Fruit fly (Drosophila melanogaster) whole organism, embryonic: ENCODE measurements around the gene CG3841.

Source experiments
- Atf6 ChIP-seq: fragments of 200-800 bp; sonication (Bioruptor generic); IDR thresholded peaks from 2 replicates; pipeline ENCODE4 v1.3.6; 2022; ENCODE audit warnings: missing biosample characterization, missing genetic modification characterization
- C15 ChIP-seq: fragments of 200-800 bp; sonication (Bioruptor generic); IDR thresholded peaks from 3 replicates; pipeline ENCODE4 v1.3.6; 2022; ENCODE audit warnings: missing biosample characterization, missing genetic modification characterization
- CG10543 ChIP-seq: fragments of 200-800 bp; sonication (Bioruptor generic); optimal IDR thresholded peaks from 3 replicates; lab custom pipeline; 2017; ENCODE audit warnings: missing biosample characterization, mild to moderate bottlenecking, missing genetic modification characterization, moderate library complexity
- CG10565 ChIP-seq: fragments of 200-800 bp; sonication (Bioruptor generic); optimal IDR thresholded peaks from 3 replicates; lab custom pipeline; 2016; ENCODE audit warnings: missing biosample characterization, mild to moderate bottlenecking, missing genetic modification characterization
- CG12942 ChIP-seq: fragments of 200-800 bp; sonication (Bioruptor generic); optimal IDR thresholded peaks from 3 replicates; lab custom pipeline; 2016; ENCODE audit warnings: missing biosample characterization, missing genetic modification characterization
- CG13296 ChIP-seq: fragments of 200-800 bp; sonication (Bioruptor generic); optimal IDR thresholded peaks from 3 replicates; lab custom pipeline; 2018; ENCODE audit warnings: missing biosample characterization, mild to moderate bottlenecking, missing genetic modification characterization
- CG14965 ChIP-seq: fragments of 200-800 bp; sonication (Bioruptor generic); optimal IDR thresholded peaks from 2 replicates; lab custom pipeline; 2016; ENCODE audit warnings: missing biosample characterization, missing genetic modification characterization, borderline replicate concordance
- CG15269 ChIP-seq: fragments of 200-800 bp; sonication (Bioruptor generic); optimal IDR thresholded peaks from 2 replicates; lab custom pipeline; 2018; ENCODE audit warnings: missing biosample characterization, mild to moderate bottlenecking, missing genetic modification characterization, moderate library complexity
- CG17612 ChIP-seq: fragments of 200-800 bp; sonication (Bioruptor generic); IDR thresholded peaks from 2 replicates; pipeline ENCODE4 v1.3.6; 2022; ENCODE audit warnings: missing biosample characterization, missing genetic modification characterization
- CG18262 ChIP-seq: fragments of 200-800 bp; optimal IDR thresholded peaks from 3 replicates; lab custom pipeline; 2019; ENCODE audit warnings: missing biosample characterization, mild to moderate bottlenecking, missing genetic modification characterization, moderate library complexity
- CG2120 ChIP-seq: fragments of 200-800 bp; sonication (Bioruptor generic); optimal IDR thresholded peaks from 3 replicates; lab custom pipeline; 2016; ENCODE audit warnings: missing biosample characterization, missing genetic modification characterization
- CG34376 ChIP-seq: fragments of 200-800 bp; sonication (Bioruptor generic); optimal IDR thresholded peaks from 2 replicates; lab custom pipeline; 2018; ENCODE audit warnings: missing biosample characterization, mild to moderate bottlenecking, missing genetic modification characterization
- CG4328 ChIP-seq: fragments of 200-800 bp; sonication (Bioruptor generic); optimal IDR thresholded peaks from 3 replicates; lab custom pipeline; 2017; ENCODE audit warnings: missing biosample characterization, missing genetic modification reagents, missing genetic modification characterization
- CG5180 ChIP-seq: fragments of 200-800 bp; sonication (Bioruptor generic); optimal IDR thresholded peaks from 3 replicates; lab custom pipeline; 2017; ENCODE audit warnings: missing biosample characterization, missing genetic modification characterization, mild to moderate bottlenecking, moderate library complexity, missing genetic modification reagents
- CG6254 ChIP-seq: fragments of 200-800 bp; sonication (Bioruptor generic); optimal IDR thresholded peaks from 3 replicates; lab custom pipeline; 2017; ENCODE audit warnings: mild to moderate bottlenecking, missing biosample characterization, missing genetic modification reagents, missing genetic modification characterization
- CG6689 ChIP-seq: fragments of 200-800 bp; sonication (Bioruptor generic); IDR thresholded peaks from 2 replicates; pipeline ENCODE4 v1.3.6; 2022; ENCODE audit warnings: missing biosample characterization, missing genetic modification characterization
- CG8944 ChIP-seq: fragments of 200-800 bp; sonication (Bioruptor generic); optimal IDR thresholded peaks from 3 replicates; lab custom pipeline; 2016; ENCODE audit warnings: missing biosample characterization, missing genetic modification characterization
- CG9727 ChIP-seq: fragments of 200-800 bp; sonication (Bioruptor generic); optimal IDR thresholded peaks from 3 replicates; lab custom pipeline; 2017; ENCODE audit warnings: missing biosample characterization, mild to moderate bottlenecking, missing genetic modification characterization
- CoRest ChIP-seq: fragments of 200-800 bp; sonication (Bioruptor generic); optimal IDR thresholded peaks from 3 replicates; lab custom pipeline; 2018; ENCODE audit warnings: missing biosample characterization, mild to moderate bottlenecking, missing genetic modification characterization, moderate library complexity
- Dip3 ChIP-seq: fragments of 200-800 bp; sonication (Bioruptor generic); optimal IDR thresholded peaks from 3 replicates; lab custom pipeline; 2016; ENCODE audit warnings: missing biosample characterization, missing genetic modification characterization
- Doc2 ChIP-seq: fragments of 200-800 bp; sonication (Bioruptor generic); IDR thresholded peaks from 2 replicates; pipeline ENCODE4 v1.3.6; 2022; ENCODE audit warnings: missing biosample characterization, missing genetic modification characterization
- Ets65A ChIP-seq: fragments of 200-800 bp; sonication (Bioruptor generic); peaks from one replicate; lab custom pipeline; 2016; ENCODE audit warnings: missing biosample characterization, missing genetic modification characterization
- Gsc ChIP-seq: fragments of 200-800 bp; sonication (Bioruptor generic); IDR thresholded peaks from 2 replicates; pipeline ENCODE4 v1.3.6; 2022; ENCODE audit warnings: missing biosample characterization, missing genetic modification characterization
- HLH4C ChIP-seq: fragments of 200-800 bp; sonication (Bioruptor generic); IDR thresholded peaks from 3 replicates; pipeline ENCODE4 v1.3.6; 2022; ENCODE audit warnings: missing biosample characterization, missing genetic modification characterization; ENCODE audit not compliant: partially characterized antibody
- HLH54F ChIP-seq: fragments of 200-800 bp; sonication (Bioruptor generic); optimal IDR thresholded peaks from 3 replicates; lab custom pipeline; 2016; ENCODE audit warnings: missing biosample characterization, missing genetic modification characterization
- Hey ChIP-seq: fragments of 200-800 bp; sonication (Bioruptor generic); optimal IDR thresholded peaks from 3 replicates; lab custom pipeline; 2018; ENCODE audit warnings: missing biosample characterization, mild to moderate bottlenecking, missing genetic modification characterization
- Kr ChIP-seq: fragments of 200-800 bp; sonication (Bioruptor generic); optimal IDR thresholded peaks from 2 replicates; lab custom pipeline; 2017; ENCODE audit warnings: missing biosample characterization, mild to moderate bottlenecking, missing genetic modification characterization
- Lhr ChIP-seq: fragments of 200-800 bp; sonication (Bioruptor generic); optimal IDR thresholded peaks from 3 replicates; lab custom pipeline; 2017; ENCODE audit warnings: mild to moderate bottlenecking, missing biosample characterization, missing genetic modification reagents, missing genetic modification characterization
- NFAT ChIP-seq: fragments of 200-800 bp; sonication (Bioruptor generic); IDR thresholded peaks from 2 replicates; pipeline ENCODE4 v1.3.6; 2022; ENCODE audit warnings: missing biosample characterization, missing genetic modification characterization
- PHDP ChIP-seq: fragments of 200-800 bp; sonication (Bioruptor generic); optimal IDR thresholded peaks from 3 replicates; lab custom pipeline; 2018; ENCODE audit warnings: missing biosample characterization, mild to moderate bottlenecking, missing genetic modification characterization, moderate library complexity
- Side ChIP-seq: fragments of 200-800 bp; sonication (Bioruptor generic); optimal IDR thresholded peaks from 2 replicates; lab custom pipeline; 2016; ENCODE audit warnings: missing biosample characterization, missing genetic modification characterization
- Xrp1 ChIP-seq: fragments of 200-800 bp; sonication (Bioruptor generic); IDR thresholded peaks from 2 replicates; pipeline ENCODE4 v1.3.6; 2022; ENCODE audit warnings: missing biosample characterization, missing genetic modification characterization
- ash1 ChIP-seq: fragments of 200-800 bp; sonication (Bioruptor generic); optimal IDR thresholded peaks from 2 replicates; lab custom pipeline; 2018; ENCODE audit warnings: missing biosample characterization, mild to moderate bottlenecking, missing genetic modification characterization
- caup ChIP-seq: fragments of 200-800 bp; sonication (Bioruptor generic); optimal IDR thresholded peaks from 3 replicates; lab custom pipeline; 2017; ENCODE audit warnings: missing biosample characterization, mild to moderate bottlenecking, missing genetic modification characterization, moderate library complexity; ENCODE audit not compliant: severe bottlenecking
- dysf ChIP-seq: fragments of 200-800 bp; sonication (Bioruptor generic); IDR thresholded peaks from 3 replicates; pipeline ENCODE4 v1.3.6; 2022; ENCODE audit warnings: missing biosample characterization, missing genetic modification characterization
- emc ChIP-seq: fragments of 200-800 bp; sonication (Bioruptor generic); optimal IDR thresholded peaks from 2 replicates; lab custom pipeline; 2016; ENCODE audit warnings: missing biosample characterization, missing genetic modification characterization
- hb ChIP-seq: fragments of 200-800 bp; sonication (Bioruptor generic); IDR thresholded peaks from 3 replicates; pipeline ENCODE4 v1.3.6; 2022; ENCODE audit warnings: missing biosample characterization, missing genetic modification characterization; ENCODE audit not compliant: partially characterized antibody
- her ChIP-seq: fragments of 200-800 bp; sonication (Bioruptor generic); optimal IDR thresholded peaks from 2 replicates; lab custom pipeline; 2016; ENCODE audit warnings: missing biosample characterization, missing genetic modification characterization
- ind ChIP-seq: fragments of 200-800 bp; sonication (Bioruptor generic); optimal IDR thresholded peaks from 3 replicates; lab custom pipeline; 2016; ENCODE audit warnings: missing biosample characterization, missing genetic modification characterization
- ken ChIP-seq: fragments of 200-800 bp; sonication (Bioruptor generic); IDR thresholded peaks from 3 replicates; pipeline ENCODE4 v1.3.6; 2022; ENCODE audit warnings: missing biosample characterization, missing genetic modification characterization
- klu ChIP-seq: fragments of 200-800 bp; sonication (Bioruptor generic); IDR thresholded peaks from 2 replicates; pipeline ENCODE4 v1.3.6; 2022; ENCODE audit warnings: missing biosample characterization, missing genetic modification characterization
- lov ChIP-seq, 2 experiments: fragments of 200-800 bp in 1 of 2; fragments of >200 bp in 1 of 2; sonication (Bioruptor generic) in 1 of 2; IDR thresholded peaks in 1 of 2; optimal IDR thresholded peaks in 1 of 2; 2 replicates in 1 of 2; 3 replicates in 1 of 2; pipeline versions ENCODE4 v1.3.6 to Lab custom; 2017 to 2022; ENCODE audit warnings: missing biosample characterization in 1 of 2, missing genetic modification characterization in 1 of 2
- luna ChIP-seq: fragments of 200-800 bp; sonication (Bioruptor generic); optimal IDR thresholded peaks from 2 replicates; lab custom pipeline; 2016; ENCODE audit warnings: missing biosample characterization, missing genetic modification characterization
- mam ChIP-seq: fragments of 200-800 bp; sonication (Bioruptor generic); optimal IDR thresholded peaks from 3 replicates; lab custom pipeline; 2016; ENCODE audit warnings: missing biosample characterization, missing genetic modification characterization
- onecut ChIP-seq: fragments of 200-800 bp; sonication (Bioruptor generic); IDR thresholded peaks from 2 replicates; pipeline ENCODE4 v1.3.6; 2022; ENCODE audit warnings: missing biosample characterization, missing genetic modification characterization
- otp ChIP-seq: fragments of 200-800 bp; sonication (Bioruptor generic); IDR thresholded peaks from 3 replicates; pipeline ENCODE4, ENCODE4 v1.3.6; 2022; ENCODE audit warnings: missing biosample characterization, missing genetic modification characterization
- peb ChIP-seq: fragments of 200-800 bp; sonication (Bioruptor generic); IDR thresholded peaks from 2 replicates; pipeline ENCODE4 v1.3.6; 2022; ENCODE audit warnings: missing biosample characterization, missing genetic modification characterization
- seq ChIP-seq: fragments of 200-800 bp; sonication (Bioruptor generic); IDR thresholded peaks from 2 replicates; pipeline ENCODE4 v1.3.6; 2022; ENCODE audit warnings: missing biosample characterization, missing genetic modification characterization
- sqz ChIP-seq: fragments of 200-800 bp; sonication (Bioruptor generic); optimal IDR thresholded peaks from 3 replicates; lab custom pipeline; 2018; ENCODE audit warnings: missing biosample characterization, mild to moderate bottlenecking, missing genetic modification characterization
- unpg ChIP-seq: fragments of 200-800 bp; sonication (Bioruptor generic); optimal IDR thresholded peaks from 3 replicates; lab custom pipeline; 2018; ENCODE audit warnings: missing biosample characterization, mild to moderate bottlenecking, missing genetic modification characterization, moderate library complexity
- usp ChIP-seq: fragments of >200 bp; optimal IDR thresholded peaks from 2 replicates; lab custom pipeline; 2017; ENCODE audit warnings: missing biosample characterization, missing genetic modification characterization
- zf30C ChIP-seq: fragments of 200-800 bp; sonication (Bioruptor generic); optimal IDR thresholded peaks from 3 replicates; lab custom pipeline; 2018; ENCODE audit warnings: missing biosample characterization, mild to moderate bottlenecking, missing genetic modification characterization

CG3841 gene

dm6 chr2L:9617908-9618307 lies 28.6 kb downstream of the CG3841 start (continued):
- TF ChIP-seq Xrp1 (GFP tag; lab: Robert Waterston, UW) (no peak), Dip3 (no peak), CG12942 (GFP tag; lab: Kevin White, UChicago) (no peak), usp (GFP tag; lab: Kevin White, UChicago) (no peak), C15 (GFP tag; lab: Robert Waterston, UW) (no peak), ind (GFP tag; lab: Kevin White, UChicago) (peak; percentile 3), sqz (GFP tag; lab: Kevin White, UChicago) (no peak), CG10565 (no peak), CG13296 (GFP tag; lab: Kevin White, UChicago) (no peak), her (GFP tag; lab: Kevin White, UChicago) (no peak), hb (GFP tag; lab: Robert Waterston, UW) (no peak), PHDP (tag; lab: Kevin White, UChicago) (peak; percentile 50), seq (GFP tag; lab: Robert Waterston, UW) (no peak), CG10543 (GFP tag; lab: Kevin White, UChicago) (no peak), CoRest (tag; lab: Kevin White, UChicago) (peak; percentile 34), emc (GFP tag; lab: Kevin White, UChicago) (no peak), dysf (GFP tag; lab: Robert Waterston, UW) (0 out of 3 replicates have a peak, but pooled peaks have one; percentile 16), NFAT (GFP tag; lab: Robert Waterston, UW) (no peak), Doc2 (GFP tag; lab: Robert Waterston, UW) (no peak), Lhr (no peak), CG4328 (GFP tag; lab: Kevin White, UChicago) (no peak), mam (GFP tag; lab: Kevin White, UChicago) (no peak), luna (GFP tag; lab: Kevin White, UChicago) (no peak), CG18262 (tag; lab: Kevin White, UChicago) (peak; percentile 12), otp (GFP tag; lab: Robert Waterston, UW) (no peak), peb (GFP tag; lab: Robert Waterston, UW) (no peak), CG5180 (no peak), HLH4C (GFP tag; lab: Robert Waterston, UW) (no peak), Hey (tag; lab: Kevin White, UChicago) (no peak), CG17612 (GFP tag; lab: Robert Waterston, UW) (no peak), Kr (GFP tag; lab: Kevin White, UChicago) (no peak), CG34376 (GFP tag; lab: Kevin White, UChicago) (no peak), Gsc (GFP tag; lab: Robert Waterston, UW) (no peak), ash1 (GFP tag; lab: Kevin White, UChicago) (no peak), HLH54F (no peak), Side (GFP tag; lab: Kevin White, UChicago) (no peak), unpg (GFP tag; lab: Kevin White, UChicago) (peak; percentile 20), zf30C (no peak), lov (optimal IDR thresholded peaks at IDR 0.05; lab: Kevin White, UChicago) (no peak), lov (GFP tag; IDR thresholded peaks at IDR 0.05; lab: Robert Waterston, UW) (no peak), CG9727 (GFP tag; lab: Kevin White, UChicago) (no peak), CG8944 (GFP tag; lab: Kevin White, UChicago) (no peak), onecut (GFP tag; lab: Robert Waterston, UW) (no peak), ken (GFP tag; lab: Robert Waterston, UW) (0 out of 3 replicates have a peak, but pooled peaks have one; percentile 10), CG6254 (GFP tag; lab: Kevin White, UChicago) (no peak), Atf6 (GFP tag; lab: Robert Waterston, UW) (no peak), CG2120 (GFP tag; lab: Kevin White, UChicago) (peak; percentile 40), CG6689 (GFP tag; lab: Robert Waterston, UW) (no peak), klu (no peak), CG14965 (GFP tag; lab: Kevin White, UChicago) (no peak), Ets65A (GFP tag; lab: Kevin White, UChicago) (peak; percentile 9), CG15269 (tag; lab: Kevin White, UChicago) (peak; percentile 42), caup (no peak)
